Worm (Caenorhabditis elegans): ENCODE data around the gene R144.6.

ce11 chrIII:5002231-5002630 lies 2.3 kb downstream of the R144.6 start, which contains the start of gene R144.10:
- TF ChIP-seq nhr-237 (tag; optimal IDR thresholded peaks at IDR 0.05) (no peak), snpc-4 (tag; optimal IDR thresholded peaks at IDR 0.05) (no peak), ztf-11 (tag; optimal IDR thresholded peaks at IDR 0.05) (no peak)

Data from whole organism, L2 larva.